Fruit fly (Drosophila melanogaster) whole organism, embryonic: ENCODE results near the gene fig.

ENCODE experiments used
- CG10321 ChIP-seq: fragments of 200-800 bp; sonication (Bioruptor generic); IDR thresholded peaks from 2 replicates; pipeline ENCODE4 v1.3.6; 2022; ENCODE audit warnings: missing biosample characterization, missing genetic modification characterization
- CG11247 ChIP-seq: fragments of 200-800 bp; sonication (Bioruptor generic); IDR thresholded peaks from 2 replicates; pipeline ENCODE4 v1.3.6; 2022; ENCODE audit warnings: missing biosample characterization, missing genetic modification characterization
- CG11560 ChIP-seq: fragments of 200-800 bp; sonication (Bioruptor generic); IDR thresholded peaks from 3 replicates; pipeline ENCODE4 v1.3.6; 2022; ENCODE audit warnings: missing biosample characterization, missing genetic modification characterization
- CG1233 ChIP-seq: fragments of 200-800 bp; sonication (Bioruptor generic); optimal IDR thresholded peaks from 4 replicates; lab custom pipeline; 2018; ENCODE audit warnings: missing biosample characterization, mild to moderate bottlenecking, missing genetic modification characterization
- CG12744 ChIP-seq: fragments of 200-800 bp; sonication (Bioruptor generic); optimal IDR thresholded peaks from 2 replicates; lab custom pipeline; 2016; ENCODE audit warnings: missing biosample characterization, missing genetic modification characterization
- CG14860 ChIP-seq: fragments of 200-800 bp; sonication (Bioruptor generic); IDR thresholded peaks from 3 replicates; pipeline ENCODE4 v1.3.6; 2022; ENCODE audit warnings: missing biosample characterization, missing genetic modification characterization; ENCODE audit not compliant: partially characterized antibody
- CG15073 ChIP-seq: fragments of 200-800 bp; sonication (Bioruptor generic); optimal IDR thresholded peaks from 2 replicates; lab custom pipeline; 2016; ENCODE audit warnings: missing biosample characterization, missing genetic modification characterization
- CG1529 ChIP-seq: fragments of 200-800 bp; sonication (Bioruptor generic); optimal IDR thresholded peaks from 3 replicates; lab custom pipeline; 2018; ENCODE audit warnings: missing biosample characterization, missing genetic modification characterization
- CG15479 ChIP-seq: fragments of 200-800 bp; sonication (Bioruptor generic); optimal IDR thresholded peaks from 3 replicates; lab custom pipeline; 2019; ENCODE audit warnings: missing biosample characterization, mild to moderate bottlenecking, missing genetic modification characterization, moderate library complexity
- CG15601 ChIP-seq: fragments of 200-800 bp; sonication (Bioruptor generic); optimal IDR thresholded peaks from 3 replicates; lab custom pipeline; 2019; ENCODE audit warnings: missing biosample characterization, mild to moderate bottlenecking, missing genetic modification characterization, moderate library complexity
- CG18764 ChIP-seq: fragments of 200-800 bp; sonication (Bioruptor generic); optimal IDR thresholded peaks from 3 replicates; lab custom pipeline; 2016; ENCODE audit warnings: missing biosample characterization, missing genetic modification characterization
- CG31365 ChIP-seq: fragments of 200-800 bp; sonication (Bioruptor generic); optimal IDR thresholded peaks from 2 replicates; lab custom pipeline; 2018; ENCODE audit warnings: missing biosample characterization, mild to moderate bottlenecking, missing genetic modification characterization
- CG4617 ChIP-seq: fragments of 200-800 bp; sonication (Bioruptor generic); optimal IDR thresholded peaks from 3 replicates; lab custom pipeline; 2016; ENCODE audit warnings: missing biosample characterization, missing genetic modification characterization, borderline replicate concordance
- CG4854 ChIP-seq: fragments of 200-800 bp; sonication (Bioruptor generic); optimal IDR thresholded peaks from 2 replicates; lab custom pipeline; 2016; ENCODE audit warnings: missing biosample characterization, missing genetic modification characterization, inconsistent platforms
- CG5245 ChIP-seq: fragments of 200-800 bp; sonication (Bioruptor generic); optimal IDR thresholded peaks from 3 replicates; lab custom pipeline; 2016; ENCODE audit warnings: missing biosample characterization, missing genetic modification characterization
- CG6272 ChIP-seq: fragments of 200-800 bp; sonication (Bioruptor generic); IDR thresholded peaks from 2 replicates; pipeline ENCODE4 v1.3.6; 2022; ENCODE audit warnings: missing biosample characterization, missing genetic modification characterization
- CG7839 ChIP-seq: fragments of 200-800 bp; sonication (Bioruptor generic); optimal IDR thresholded peaks from 3 replicates; lab custom pipeline; 2018; ENCODE audit warnings: missing biosample characterization, mild to moderate bottlenecking, missing genetic modification characterization, moderate library complexity
- CG8089 ChIP-seq: fragments of 200-800 bp; sonication (Bioruptor generic); optimal IDR thresholded peaks from 3 replicates; lab custom pipeline; 2016; ENCODE audit warnings: missing biosample characterization, missing genetic modification characterization
- CG8924 ChIP-seq: fragments of 200-800 bp; optimal IDR thresholded peaks from 3 replicates; lab custom pipeline; 2019; ENCODE audit warnings: missing biosample characterization, mild to moderate bottlenecking, missing genetic modification characterization, moderate library complexity
- CG9215 ChIP-seq: fragments of 200-800 bp; sonication (Bioruptor generic); IDR thresholded peaks from 2 replicates; pipeline ENCODE4 v1.3.6; 2022; ENCODE audit warnings: missing biosample characterization, missing genetic modification characterization
- CG9609 ChIP-seq: fragments of 200-800 bp; sonication (Bioruptor generic); optimal IDR thresholded peaks from 3 replicates; lab custom pipeline; 2016; ENCODE audit warnings: missing biosample characterization, missing genetic modification characterization
- CG9797 ChIP-seq: fragments of 200-800 bp; sonication (Bioruptor generic); optimal IDR thresholded peaks from 3 replicates; lab custom pipeline; 2018; ENCODE audit warnings: missing biosample characterization, mild to moderate bottlenecking, missing genetic modification characterization
- CrebB ChIP-seq: fragments of 200-800 bp; sonication (Bioruptor generic); optimal IDR thresholded peaks from 3 replicates; lab custom pipeline; 2018; ENCODE audit warnings: missing biosample characterization, mild to moderate bottlenecking, missing genetic modification characterization
- Dbx ChIP-seq: fragments of 200-800 bp; sonication (Bioruptor generic); IDR thresholded peaks from 3 replicates; pipeline ENCODE4 v1.3.6; 2022; ENCODE audit warnings: missing biosample characterization, missing genetic modification characterization
- Dref ChIP-seq: fragments of 200-800 bp; sonication (Bioruptor generic); IDR thresholded peaks from 2 replicates; pipeline ENCODE4 v1.3.6; 2022; ENCODE audit warnings: missing biosample characterization, missing genetic modification characterization
- Hr51 ChIP-seq, 2 experiments: fragments of 200-800 bp; sonication (Bioruptor generic); optimal IDR thresholded peaks; 2 replicates in 1 of 2; 3 replicates in 1 of 2; lab custom pipeline; 2016 to 2018; ENCODE audit warnings: missing biosample characterization in 2 of 2, missing genetic modification characterization in 2 of 2, mild to moderate bottlenecking in 1 of 2, moderate library complexity in 1 of 2
- Hr78 ChIP-seq, 2 experiments: fragments of 200-800 bp in 1 of 2; fragments of >200 bp in 1 of 2; sonication (Bioruptor generic) in 1 of 2; optimal IDR thresholded peaks; 2 replicates each; lab custom pipeline; 2017 to 2019; ENCODE audit warnings: missing biosample characterization in 2 of 2, missing genetic modification characterization in 2 of 2, mild to moderate bottlenecking in 1 of 2, moderate library complexity in 1 of 2
- Lhr ChIP-seq: fragments of 200-800 bp; sonication (Bioruptor generic); optimal IDR thresholded peaks from 3 replicates; lab custom pipeline; 2017; ENCODE audit warnings: mild to moderate bottlenecking, missing biosample characterization, missing genetic modification reagents, missing genetic modification characterization
- Med ChIP-seq: fragments of 200-800 bp; sonication (Bioruptor generic); peaks from one replicate; lab custom pipeline; 2016; ENCODE audit warnings: missing biosample characterization, missing genetic modification characterization, mild to moderate bottlenecking, inconsistent platforms, moderate library complexity
- Nf-YC ChIP-seq: fragments of 200-800 bp; optimal IDR thresholded peaks from 3 replicates; lab custom pipeline; 2019; ENCODE audit warnings: missing biosample characterization, mild to moderate bottlenecking, missing genetic modification characterization, moderate library complexity
- NfI ChIP-seq: fragments of 200-800 bp; sonication (Bioruptor generic); optimal IDR thresholded peaks from 3 replicates; lab custom pipeline; 2018; ENCODE audit warnings: missing biosample characterization, mild to moderate bottlenecking, missing genetic modification characterization, moderate library complexity
- Usf ChIP-seq: fragments of 200-800 bp; sonication (Bioruptor generic); optimal IDR thresholded peaks from 2 replicates; lab custom pipeline; 2017; ENCODE audit warnings: missing genotype, missing biosample characterization, missing genetic modification characterization
- ap ChIP-seq: fragments of 200-800 bp; sonication (Bioruptor generic); IDR thresholded peaks from 2 replicates; pipeline ENCODE4 v1.3.6; 2022; ENCODE audit warnings: missing biosample characterization, missing genetic modification characterization
- danr ChIP-seq: fragments of 200-800 bp; sonication (Bioruptor generic); IDR thresholded peaks from 2 replicates; pipeline ENCODE4 v1.3.6; 2022; ENCODE audit warnings: missing biosample characterization, missing genetic modification characterization
- disco-r ChIP-seq: fragments of 200-800 bp; sonication (Bioruptor generic); optimal IDR thresholded peaks from 2 replicates; lab custom pipeline; 2016; ENCODE audit warnings: missing biosample characterization, missing genetic modification characterization
- dm ChIP-seq: fragments of 200-800 bp; sonication (Bioruptor generic); optimal IDR thresholded peaks from 3 replicates; lab custom pipeline; 2016; ENCODE audit warnings: missing biosample characterization, missing genetic modification characterization
- gem ChIP-seq: fragments of 200-800 bp; sonication (Bioruptor generic); optimal IDR thresholded peaks from 2 replicates; lab custom pipeline; 2019; ENCODE audit warnings: missing biosample characterization, mild to moderate bottlenecking, missing genetic modification characterization, moderate library complexity
- jumu ChIP-seq: fragments of 200-800 bp; sonication (Bioruptor generic); optimal IDR thresholded peaks from 3 replicates; lab custom pipeline; 2016; ENCODE audit warnings: missing biosample characterization, missing genetic modification characterization
- oc ChIP-seq: fragments of 200-800 bp; sonication (Bioruptor generic); optimal IDR thresholded peaks from 2 replicates; lab custom pipeline; 2018; ENCODE audit warnings: missing biosample characterization, mild to moderate bottlenecking, missing genetic modification characterization, moderate library complexity
- org-1 ChIP-seq: fragments of 200-800 bp; sonication (Bioruptor generic); optimal IDR thresholded peaks from 2 replicates; lab custom pipeline; 2017; ENCODE audit warnings: missing biosample characterization, missing genetic modification characterization
- p53 ChIP-seq: fragments of 200-800 bp; sonication (Bioruptor generic); optimal IDR thresholded peaks from 2 replicates; lab custom pipeline; 2016; ENCODE audit warnings: missing biosample characterization, missing genetic modification characterization
- pb ChIP-seq: fragments of 200-800 bp; sonication (Bioruptor generic); optimal IDR thresholded peaks from 3 replicates; lab custom pipeline; 2016; ENCODE audit warnings: missing biosample characterization, missing genetic modification characterization
- prd ChIP-seq, 3 experiments: fragments of >200 bp in 2 of 3; fragments of 200-800 bp in 1 of 3; sonication (Bioruptor generic) in 1 of 3; optimal IDR thresholded peaks in 2 of 3; IDR thresholded peaks in 1 of 3; 2 replicates in 2 of 3; 3 replicates in 1 of 3; pipeline versions ENCODE4 v1.3.6 to Lab custom; 2017 to 2022; ENCODE audit warnings: missing biosample characterization in 1 of 3, missing genetic modification characterization in 1 of 3
- schlank ChIP-seq: fragments of 200-800 bp; sonication (Bioruptor generic); optimal IDR thresholded peaks from 2 replicates; lab custom pipeline; 2018; ENCODE audit warnings: missing biosample characterization, mild to moderate bottlenecking, missing genetic modification characterization
- sens ChIP-seq: fragments of 200-800 bp; sonication (Bioruptor generic); peaks from one replicate; lab custom pipeline; 2016; ENCODE audit warnings: missing biosample characterization, missing genetic modification characterization
- sisA ChIP-seq: fragments of 200-800 bp; sonication (Bioruptor generic); IDR thresholded peaks from 2 replicates; pipeline ENCODE4 v1.3.6; 2022; ENCODE audit warnings: missing biosample characterization, missing genetic modification characterization
- wor ChIP-seq: fragments of 200-800 bp; sonication (Bioruptor generic); IDR thresholded peaks from 2 replicates; pipeline ENCODE4 v1.3.6; 2022; ENCODE audit warnings: missing biosample characterization, missing genetic modification characterization
- zen2 ChIP-seq: fragments of 200-800 bp; sonication (Bioruptor generic); IDR thresholded peaks from 3 replicates; pipeline ENCODE4 v1.3.6; 2022; ENCODE audit warnings: missing biosample characterization, missing genetic modification characterization; ENCODE audit not compliant: partially characterized antibody
- zfh2 ChIP-seq: fragments of 200-800 bp; sonication (Bioruptor generic); optimal IDR thresholded peaks from 2 replicates; lab custom pipeline; 2016; ENCODE audit warnings: missing biosample characterization, missing genetic modification characterization

Gene fig

DNA sequence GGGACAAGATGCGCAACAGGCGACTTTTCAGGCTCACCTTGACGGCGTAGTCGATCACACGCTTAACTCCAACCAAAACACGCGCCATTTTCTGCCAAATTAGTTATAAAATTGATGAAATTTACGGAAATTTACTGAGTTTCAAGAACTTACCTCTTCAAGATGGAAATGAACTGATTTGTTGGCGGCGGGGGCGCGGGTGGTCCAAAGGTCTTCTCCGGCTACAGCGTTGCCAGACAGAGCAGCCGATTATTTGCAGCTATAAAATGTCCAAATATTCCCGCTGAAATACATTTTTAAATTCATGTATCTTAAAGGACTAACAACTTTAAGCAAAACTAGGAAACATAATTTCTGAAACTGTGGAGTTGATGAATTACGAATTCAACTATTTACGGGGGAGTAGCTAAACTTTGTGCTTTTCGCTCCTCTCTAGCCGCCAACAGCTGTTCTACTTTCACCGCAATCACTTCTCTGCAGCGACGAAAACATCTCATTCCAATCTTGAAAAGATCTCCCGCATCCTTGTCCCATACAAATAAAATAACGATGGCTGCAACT is 22.6 kb upstream of the fig start, which contains the start of the genes Etfb and CG7789 (continued):
- TF ChIP-seq CG14860 (peak; percentile 70), CG15479 (no peak), schlank (tag; lab: Kevin White, UChicago) (peak; percentile 72), Lhr (peak; percentile 25), Dref (GFP tag; lab: Robert Waterston, UW) (peak; percentile 50), Hr51 (GFP tag; optimal IDR thresholded peaks at IDR 0.05; lab: Kevin White, UChicago) (peak in 1 of 2 experiments; percentile 48), disco-r (GFP tag; lab: Kevin White, UChicago) (peak; percentile 44), CG31365 (tag; lab: Kevin White, UChicago) (no peak), oc (no peak), Dbx (GFP tag; lab: Robert Waterston, UW) (peak; percentile 80), pb (GFP tag; lab: Kevin White, UChicago) (peak; percentile 79), CG15601 (tag; lab: Kevin White, UChicago) (no peak), danr (GFP tag; lab: Robert Waterston, UW) (0 out of 2 replicates have a peak, but pooled peaks have one; percentile 34), CG9797 (peak; percentile 36), CG15073 (no peak), jumu (GFP tag; lab: Kevin White, UChicago) (peak; percentile 78), CG5245 (GFP tag; lab: Kevin White, UChicago) (peak; percentile 11), Hr78 (GFP tag; optimal IDR thresholded peaks at IDR 0.05; lab: Kevin White, UChicago) (no peak), org-1 (peak; percentile 30), Nf-YC (tag; lab: Kevin White, UChicago) (peak; percentile 74), CG18764 (GFP tag; lab: Kevin White, UChicago) (peak; percentile 11), CG4617 (GFP tag; lab: Kevin White, UChicago) (peak; percentile 91), ap (GFP tag; lab: Robert Waterston, UW) (peak; percentile 57), CG9215 (GFP tag; lab: Robert Waterston, UW) (peak; percentile 75), sisA (GFP tag; lab: Robert Waterston, UW) (peak; percentile 78), CG6272 (GFP tag; lab: Robert Waterston, UW) (peak; percentile 78), CG7839 (tag; lab: Kevin White, UChicago) (no peak), p53 (no peak), CG4854 (GFP tag; lab: Kevin White, UChicago) (peak; percentile 24), zen2 (GFP tag; lab: Robert Waterston, UW) (peak; percentile 35; the same call in 1 of the 3 replicates), CG10321 (peak; percentile 54), CG12744 (GFP tag; lab: Kevin White, UChicago) (peak; percentile 55), gem (no peak), CrebB (peak; percentile 73), dm (GFP tag; lab: Kevin White, UChicago) (peak; percentile 72), wor (GFP tag; lab: Robert Waterston, UW) (peak; percentile 43; the same call in 1 of the 2 replicates), CG8089 (GFP tag; lab: Kevin White, UChicago) (peak; percentile 55), zfh2 (peak; percentile 87), sens (GFP tag; lab: Kevin White, UChicago) (peak; percentile 96), CG11560 (tag; lab: Robert Waterston, UW) (peak; percentile 35; the same call in 1 of the 3 replicates), CG9609 (peak; percentile 83), Med (GFP tag; lab: Kevin White, UChicago) (peak; percentile 97), CG8924 (peak; percentile 36), CG11247 (GFP tag; lab: Robert Waterston, UW) (peak; percentile 79), CG1529 (GFP tag; lab: Kevin White, UChicago) (no peak), CG1233 (GFP tag; lab: Kevin White, UChicago) (peak; percentile 47), Usf (peak; percentile 32), NfI (GFP tag; lab: Kevin White, UChicago) (peak; percentile 86), prd (optimal IDR thresholded peaks at IDR 0.05; lab: Kevin White, UChicago) (no peak), prd (GFP tag; IDR thresholded peaks at IDR 0.05; lab: Robert Waterston, UW) (peak; percentile 80)
